Worm (Caenorhabditis elegans) whole organism, late embryonic: ENCODE measurements around the gene ctsa-4.2.

Experiments
- C08G9.2 ChIP-seq: sonication (generic microtip); optimal IDR thresholded peaks from 2 replicates; lab custom pipeline; 2016; ENCODE audit warnings: mild to moderate bottlenecking, missing genetic modification characterization, moderate library complexity, missing compliant biosample characterization
- T23F11.4 ChIP-seq: fragments of 200-800 bp; sonication (Bioruptor generic); optimal IDR thresholded peaks from 2 replicates; lab custom pipeline; 2018; ENCODE audit warnings: mild to moderate bottlenecking, missing genetic modification characterization, missing compliant biosample characterization
- ahr-1 ChIP-seq: sonication (generic microtip); optimal IDR thresholded peaks from 2 replicates; lab custom pipeline; 2016; ENCODE audit warnings: missing genetic modification characterization, missing compliant biosample characterization
- ama-1 ChIP-seq: fragments of 150-350 bp; optimal IDR thresholded peaks from 2 replicates; lab custom pipeline; 2014
- ceh-14 ChIP-seq: sonication (generic microtip); optimal IDR thresholded peaks from 2 replicates; lab custom pipeline; 2016; ENCODE audit warnings: missing genotype, missing genetic modification characterization, missing compliant biosample characterization
- ceh-19 ChIP-seq: fragments of 200-800 bp; sonication (Bioruptor generic); optimal IDR thresholded peaks from 2 replicates; lab custom pipeline; 2018; ENCODE audit warnings: mild to moderate bottlenecking, missing genetic modification characterization, missing compliant biosample characterization
- ceh-30 ChIP-seq: fragments of 150-350 bp; optimal IDR thresholded peaks from 2 replicates; lab custom pipeline; 2014; ENCODE audit warnings: missing biosample characterization, missing genetic modification characterization
- ceh-31 ChIP-seq: sonication (generic microtip); optimal IDR thresholded peaks from 2 replicates; lab custom pipeline; 2016; ENCODE audit warnings: missing genetic modification characterization, missing compliant biosample characterization
- ceh-45 ChIP-seq: fragments of 200-800 bp; sonication (Bioruptor generic); IDR thresholded peaks from 2 replicates; pipeline ENCODE4 v1.3.6; 2022; ENCODE audit warnings: missing genetic modification reagents, missing genetic modification characterization, missing compliant biosample characterization
- ceh-6 ChIP-seq: fragments of 200-800 bp; sonication (Bioruptor generic); optimal IDR thresholded peaks from 2 replicates; lab custom pipeline; 2018; ENCODE audit warnings: mild to moderate bottlenecking, missing genetic modification characterization, missing compliant biosample characterization
- ceh-9 ChIP-seq: sonication (generic microtip); optimal IDR thresholded peaks from 2 replicates; lab custom pipeline; 2016; ENCODE audit warnings: mild to moderate bottlenecking, missing genetic modification characterization, inconsistent platforms, missing compliant biosample characterization
- dmd-4 ChIP-seq: sonication (generic microtip); optimal IDR thresholded peaks from 2 replicates; lab custom pipeline; 2016; ENCODE audit warnings: borderline replicate concordance, missing genetic modification characterization, missing compliant biosample characterization
- elt-4 ChIP-seq: sonication (generic microtip); optimal IDR thresholded peaks from 2 replicates; lab custom pipeline; 2016; ENCODE audit warnings: missing genetic modification characterization, missing compliant biosample characterization
- eyg-1 ChIP-seq: sonication (generic microtip); optimal IDR thresholded peaks from 2 replicates; lab custom pipeline; 2016; ENCODE audit warnings: missing genotype, missing genetic modification characterization, missing compliant biosample characterization
- fkh-10 ChIP-seq: fragments of 150-350 bp; optimal IDR thresholded peaks from 2 replicates; lab custom pipeline; 2014; ENCODE audit warnings: missing biosample characterization, missing genetic modification reagents, missing genetic modification characterization
- fkh-6 ChIP-seq: sonication (generic microtip); optimal IDR thresholded peaks from 2 replicates; lab custom pipeline; 2016; ENCODE audit warnings: missing genetic modification characterization, missing compliant biosample characterization
- hlh-13 ChIP-seq: fragments of 200-800 bp; sonication (Bioruptor generic); optimal IDR thresholded peaks from 2 replicates; lab custom pipeline; 2018; ENCODE audit warnings: mild to moderate bottlenecking, missing genetic modification characterization, missing compliant biosample characterization
- hlh-15 ChIP-seq: sonication (generic microtip); optimal IDR thresholded peaks from 2 replicates; lab custom pipeline; 2016; ENCODE audit warnings: missing genetic modification characterization, missing compliant biosample characterization
- hlh-8 ChIP-seq: sonication (generic microtip); optimal IDR thresholded peaks from 2 replicates; lab custom pipeline; 2016; ENCODE audit warnings: missing genotype, missing genetic modification characterization, missing compliant biosample characterization
- lin-11 ChIP-seq: fragments of 200-800 bp; sonication (Bioruptor generic); optimal IDR thresholded peaks from 2 replicates; lab custom pipeline; 2018; ENCODE audit warnings: mild to moderate bottlenecking, missing genetic modification characterization, missing compliant biosample characterization
- mec-3 ChIP-seq: sonication (generic microtip); optimal IDR thresholded peaks from 2 replicates; lab custom pipeline; 2016; ENCODE audit warnings: borderline replicate concordance, missing genetic modification characterization, missing compliant biosample characterization
- nfya-1 ChIP-seq: sonication (generic microtip); optimal IDR thresholded peaks from 2 replicates; lab custom pipeline; 2017; ENCODE audit warnings: missing genetic modification characterization, mild to moderate bottlenecking, missing compliant biosample characterization, antibody characterized with exemption, moderate library complexity
- nhr-11 ChIP-seq: fragments of 150-350 bp; optimal IDR thresholded peaks from 2 replicates; lab custom pipeline; 2014; ENCODE audit warnings: missing biosample characterization, missing genetic modification characterization
- npax-4 ChIP-seq: sonication (generic microtip); optimal IDR thresholded peaks from 2 replicates; lab custom pipeline; 2016; ENCODE audit warnings: missing genetic modification characterization, missing compliant biosample characterization
- pat-9 ChIP-seq: fragments of 200-800 bp; sonication (Bioruptor generic); optimal IDR thresholded peaks from 2 replicates; lab custom pipeline; 2018; ENCODE audit warnings: mild to moderate bottlenecking, missing genetic modification characterization, moderate library complexity, missing compliant biosample characterization
- pax-1 ChIP-seq: fragments of 150-350 bp; optimal IDR thresholded peaks from 2 replicates; lab custom pipeline; 2014; ENCODE audit warnings: missing biosample characterization, missing genetic modification characterization
- pha-4 ChIP-seq: fragments of 150-350 bp; optimal IDR thresholded peaks from 2 replicates; lab custom pipeline; 2018; ENCODE audit warnings: missing biosample characterization, missing genetic modification reagents, missing genetic modification characterization
- pqm-1 ChIP-seq: sonication (generic microtip); optimal IDR thresholded peaks from 2 replicates; lab custom pipeline; 2016; ENCODE audit warnings: missing genetic modification characterization, missing compliant biosample characterization
- sdc-2 ChIP-seq: sonication (generic microtip); optimal IDR thresholded peaks from 2 replicates; lab custom pipeline; 2016; ENCODE audit warnings: missing genotype, missing genetic modification characterization, missing compliant biosample characterization
- sox-2 ChIP-seq: fragments of 200-800 bp; sonication (Bioruptor generic); IDR thresholded peaks from 2 replicates; pipeline ENCODE4 v1.3.6; 2022; ENCODE audit warnings: missing genetic modification reagents, missing genetic modification characterization, missing compliant biosample characterization
- ttx-3 ChIP-seq: sonication (generic microtip); optimal IDR thresholded peaks from 2 replicates; lab custom pipeline; 2016; ENCODE audit warnings: missing genetic modification reagents, missing genetic modification characterization, missing compliant biosample characterization
- unc-42 ChIP-seq: sonication (generic microtip); optimal IDR thresholded peaks from 2 replicates; lab custom pipeline; 2016; ENCODE audit warnings: missing genotype, missing genetic modification characterization, missing compliant biosample characterization
- unc-86 ChIP-seq: sonication (generic microtip); optimal IDR thresholded peaks from 2 replicates; lab custom pipeline; 2016; ENCODE audit warnings: missing genetic modification characterization, missing compliant biosample characterization
- zip-5 ChIP-seq: sonication (generic microtip); optimal IDR thresholded peaks from 2 replicates; lab custom pipeline; 2016; ENCODE audit warnings: missing genetic modification characterization, missing compliant biosample characterization
- ztf-16 ChIP-seq: sonication (generic microtip); optimal IDR thresholded peaks from 2 replicates; lab custom pipeline; 2017; ENCODE audit warnings: missing genetic modification characterization, missing compliant biosample characterization

Gene ctsa-4.2

DNA sequence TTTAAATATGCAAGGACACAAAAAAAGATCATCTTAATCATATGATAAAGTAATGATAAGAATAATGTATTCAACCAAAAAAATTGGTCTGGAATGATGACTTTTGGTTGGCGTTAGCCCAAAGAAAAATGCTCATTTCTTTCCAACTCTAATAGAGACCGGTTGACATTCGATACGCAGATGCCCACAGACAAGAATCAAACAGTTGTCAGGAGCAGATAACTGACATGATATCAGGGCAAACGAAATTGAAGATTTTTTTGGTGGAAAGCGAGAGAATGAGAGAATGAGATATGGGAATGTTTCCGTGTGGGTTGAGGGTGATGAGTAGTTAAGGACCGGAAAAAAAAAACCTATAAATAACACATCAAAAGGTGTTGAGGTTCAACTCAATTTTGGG is 26.7 kb downstream of the ctsa-4.2 start:
- no peak for TF ChIP-seq ceh-9 (tag; lab: Kevin White, UChicago)
- TF ChIP-seq ahr-1 (tag; lab: Kevin White, UChicago): no peak
- TF ChIP-seq ceh-31: no peak
- TF ChIP-seq nhr-11 (tag; lab: Kevin White, UChicago): no peak
- no peak for TF ChIP-seq ama-1 (lab: Kevin White, UChicago)
- TF ChIP-seq fkh-6 (tag; lab: Kevin White, UChicago): no peak
- TF ChIP-seq eyg-1 (tag; lab: Kevin White, UChicago): no peak
- no peak for TF ChIP-seq ceh-6
- TF ChIP-seq ztf-16 (tag; lab: Kevin White, UChicago): no peak
- TF ChIP-seq hlh-15 (tag; lab: Kevin White, UChicago): no peak
- no peak for TF ChIP-seq hlh-8
- no peak for TF ChIP-seq mec-3
- no peak for TF ChIP-seq npax-4 (tag; lab: Kevin White, UChicago)
- TF ChIP-seq dmd-4 (tag; lab: Kevin White, UChicago): no peak
- TF ChIP-seq hlh-13: no peak
- no peak for TF ChIP-seq fkh-10 (GFP tag; lab: Kevin White, UChicago)

DNA sequence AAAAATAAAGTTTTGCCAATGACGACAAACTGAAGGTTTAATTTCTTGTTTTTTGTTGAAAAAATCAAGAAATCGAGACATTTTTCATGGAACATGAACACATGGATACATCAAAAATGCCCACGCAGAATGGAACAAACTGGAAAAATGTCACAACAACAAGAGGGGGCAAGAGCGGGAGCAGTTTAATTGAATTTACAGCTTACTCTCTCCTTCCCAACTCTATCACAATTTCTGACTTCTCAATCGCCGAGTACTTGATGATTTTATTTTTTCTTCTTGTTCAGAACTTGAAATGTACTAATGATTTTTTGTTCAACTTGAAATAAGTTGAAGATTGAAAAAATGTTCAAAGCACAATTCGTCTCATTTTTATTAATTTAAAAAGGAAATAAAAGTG is 33.0 kb downstream of the ctsa-4.2 start:
- TF ChIP-seq hlh-8 (no peak), unc-42 (tag; lab: Kevin White, UChicago) (peak; percentile 63)

DNA sequence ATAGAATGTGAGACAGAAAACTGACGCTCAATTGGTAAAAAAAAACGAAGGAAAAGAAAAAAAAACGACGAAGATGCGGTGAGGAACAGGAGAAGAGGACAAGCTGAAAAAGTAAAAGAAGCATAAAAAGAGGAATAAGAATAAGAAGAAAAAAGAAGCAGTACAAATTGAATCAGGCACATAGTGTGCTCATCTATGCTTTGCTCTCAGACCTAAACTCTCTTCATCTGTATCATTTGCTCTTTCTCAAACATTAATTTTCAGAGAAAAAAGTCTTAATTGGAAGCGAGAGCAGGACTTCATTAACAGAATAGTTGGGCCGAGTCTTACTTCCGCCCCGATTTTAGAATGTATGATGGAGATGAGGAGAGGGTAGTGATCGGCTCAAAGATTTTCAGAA is 34.6 kb downstream of the ctsa-4.2 start:
- TF ChIP-seq unc-42 (tag; lab: Kevin White, UChicago) (peak; percentile 91), ceh-30 (no peak)

DNA sequence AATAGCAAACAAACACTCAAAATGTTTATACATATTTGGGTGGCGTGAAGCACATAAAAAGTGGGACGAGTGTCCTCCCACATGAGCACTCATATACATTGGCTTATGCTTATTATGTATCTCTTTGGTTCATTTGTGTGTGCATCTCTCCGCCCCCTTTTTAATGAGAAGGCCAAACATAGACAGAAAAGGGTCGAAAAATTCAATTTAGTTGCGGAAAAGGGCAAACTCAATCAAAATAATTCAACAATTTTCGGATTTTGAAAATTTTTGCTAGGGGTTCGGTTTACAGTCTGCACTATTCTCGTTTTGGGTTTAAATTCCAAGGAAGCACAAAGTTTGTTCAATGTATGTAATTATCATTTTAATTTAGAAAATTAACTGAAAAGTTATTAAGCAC is 35.2 kb downstream of the ctsa-4.2 start:
- peak; percentile 50 for TF ChIP-seq unc-42 (tag; lab: Kevin White, UChicago)
- TF ChIP-seq ceh-45 (GFP tag; lab: Robert Waterston, UW): no peak
- TF ChIP-seq, all 69 proteins: peak for 1

DNA sequence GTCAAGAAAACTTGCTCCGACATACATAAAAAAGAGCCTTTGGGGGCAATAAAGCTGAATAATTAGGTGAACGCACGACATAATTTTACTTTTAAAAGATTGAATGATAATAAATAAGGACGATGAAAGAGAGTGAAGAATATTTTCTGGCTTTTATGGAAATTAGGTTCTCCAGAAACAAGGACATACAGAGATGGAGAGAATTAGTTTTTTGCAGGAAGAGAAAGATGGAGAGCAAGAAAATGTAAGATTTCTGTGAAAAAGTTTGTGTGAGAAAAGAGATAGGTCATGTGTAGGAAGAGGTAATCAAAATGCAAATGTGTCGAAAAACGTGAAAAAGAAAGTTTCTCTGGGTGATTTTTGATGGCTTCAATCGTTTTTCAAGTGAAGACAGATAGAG is 39.7 kb downstream of the ctsa-4.2 start, which contains the start of gene pdfr-1:
TSS of gene pdfr-1 (minus strand) at position 101 of the 400 bp plus-strand sequence.
- TF ChIP-seq hlh-8 (no peak), elt-4 (tag; lab: Kevin White, UChicago) (no peak), ceh-45 (GFP tag; lab: Robert Waterston, UW) (no peak), ceh-14 (tag; lab: Kevin White, UChicago) (no peak), C08G9.2 (tag; lab: Kevin White, UChicago) (no peak), ttx-3 (tag; lab: Kevin White, UChicago) (no peak), ahr-1 (tag; lab: Kevin White, UChicago) (no peak), T23F11.4 (GFP tag; lab: Kevin White, UChicago) (no peak), pat-9 (tag; lab: Kevin White, UChicago) (no peak), ceh-19 (GFP tag; lab: Kevin White, UChicago) (no peak), lin-11 (no peak), zip-5 (no peak), unc-86 (tag; lab: Kevin White, UChicago) (no peak), sox-2 (no peak), pqm-1 (tag; lab: Kevin White, UChicago) (no peak), pha-4 (tag; lab: Kevin White, UChicago) (no peak)

DNA sequence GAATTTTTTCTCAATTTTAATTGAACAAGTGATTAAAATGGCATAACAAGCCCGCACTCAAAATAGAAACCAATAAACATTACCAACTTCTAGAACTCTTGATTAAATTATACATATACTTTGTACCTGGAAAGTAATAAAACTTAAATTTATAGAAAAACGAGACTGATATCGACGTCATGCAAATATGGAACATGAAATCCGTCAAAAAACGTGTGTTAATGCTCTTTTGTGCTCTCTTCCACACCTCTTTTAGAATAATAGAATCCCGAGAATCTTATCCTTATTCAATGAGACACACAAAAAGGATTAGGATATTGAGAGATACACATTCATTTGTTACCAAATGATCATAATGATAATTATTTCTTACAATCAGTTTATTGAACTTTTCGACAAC is 41.6 kb downstream of the ctsa-4.2 start:
- TF ChIP-seq pha-4 (tag; lab: Kevin White, UChicago): no peak
- TF ChIP-seq npax-4 (tag; lab: Kevin White, UChicago): no peak
- TF ChIP-seq sdc-2: no peak
- TF ChIP-seq nfya-1: no peak
- no peak for TF ChIP-seq nhr-11 (tag; lab: Kevin White, UChicago)
- TF ChIP-seq pax-1: no peak
